Worm (Caenorhabditis elegans): Measurements from ENCODE around the gene clec-144.

DNA sequence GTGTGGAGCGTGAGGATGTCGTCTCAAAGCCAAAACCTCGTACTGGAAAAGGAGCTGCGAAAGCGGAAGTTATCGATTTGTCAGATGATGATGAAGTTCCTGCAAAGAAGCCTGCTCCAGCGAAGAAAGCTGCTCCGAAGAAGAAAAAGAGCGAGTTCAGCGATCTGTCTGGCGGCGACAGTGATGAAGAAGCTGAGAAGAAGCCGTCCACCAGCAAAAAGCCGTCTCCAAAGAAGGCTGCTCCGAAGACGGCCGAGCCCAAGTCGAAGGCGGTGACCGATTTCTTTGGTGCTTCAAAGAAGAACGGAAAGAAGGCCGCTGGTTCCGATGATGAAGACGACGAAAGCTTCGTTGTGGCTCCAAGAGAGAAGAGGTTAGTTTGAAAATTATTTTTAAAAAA lies 47.4 kb upstream of the clec-144 start:
- TF ChIP-seq xbp-1 (tag; optimal IDR thresholded peaks at IDR 0.05) (no peak), rnt-1 (tag; optimal IDR thresholded peaks at IDR 0.05) (no peak), lin-13 (GFP tag; optimal IDR thresholded peaks at IDR 0.05) (no peak), mdl-1 (tag; optimal IDR thresholded peaks at IDR 0.05) (no peak), ama-1 (optimal IDR thresholded peaks at IDR 0.05) (no peak), nhr-237 (tag; optimal IDR thresholded peaks at IDR 0.05) (no peak), unc-62 (GFP tag; optimal IDR thresholded peaks at IDR 0.05) (no peak), nhr-12 (tag; optimal IDR thresholded peaks at IDR 0.05) (no peak), pqm-1 (tag; optimal IDR thresholded peaks at IDR 0.05) (no peak), lin-39 (tag; optimal IDR thresholded peaks at IDR 0.05) (no peak), mep-1 (tag; optimal IDR thresholded peaks at IDR 0.05) (no peak)
